Worm (Caenorhabditis elegans): ENCODE measurements around the gene Y42A5A.5.

Y42A5A.5 gene

DNA sequence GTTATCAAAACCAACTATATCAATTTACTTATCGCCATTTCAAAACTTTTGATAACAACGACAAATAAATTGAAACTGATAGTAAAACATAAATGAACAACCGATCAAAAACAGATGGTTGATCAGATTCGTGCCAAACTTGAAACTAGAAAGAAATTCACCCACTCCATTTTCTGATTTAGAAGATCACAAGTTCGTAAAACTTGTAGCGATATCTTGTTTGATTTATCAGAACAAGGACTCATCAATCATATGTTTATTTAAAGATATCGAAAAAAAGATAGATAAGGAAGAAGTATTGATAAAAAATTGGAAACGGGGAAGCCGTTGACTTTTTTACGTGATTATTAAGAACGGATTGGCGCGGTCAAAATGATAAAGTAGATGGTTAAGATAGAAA lies 22.4 kb downstream of the Y42A5A.5 start (continued):
- TF ChIP-seq spr-3 (GFP tag; optimal IDR thresholded peaks at IDR 0.05) (no peak), cey-2 (tag; optimal IDR thresholded peaks at IDR 0.05; ENCODE audit: borderline replicate concordance, insufficient read depth) (peak; percentile 73), T26A8.4 (GFP tag; IDR thresholded peaks at IDR 0.05) (no peak), hlh-30 (tag; optimal IDR thresholded peaks at IDR 0.05; ENCODE audit: insufficient read depth) (peak; percentile 4), attf-4 (tag; optimal IDR thresholded peaks at IDR 0.05) (no peak), unc-39 (tag; optimal IDR thresholded peaks at IDR 0.05) (no peak), aly-2 (tag; optimal IDR thresholded peaks at IDR 0.05) (no peak), pqm-1 (tag; optimal IDR thresholded peaks at IDR 0.05) (peak; percentile 54), lim-7 (GFP tag; IDR thresholded peaks at IDR 0.05) (no peak), lir-3 (tag; optimal IDR thresholded peaks at IDR 0.05) (no peak), D1046.2 (GFP tag; IDR thresholded peaks at IDR 0.05) (no peak), ztf-11 (tag; optimal IDR thresholded peaks at IDR 0.05) (no peak), ceh-20 (GFP tag; IDR thresholded peaks at IDR 0.05) (peak; percentile 64; the same call in 1 of the 2 replicates), ceh-28 (tag; optimal IDR thresholded peaks at IDR 0.05) (no peak), unc-130 (GFP tag; optimal IDR thresholded peaks at IDR 0.05) (no peak), F37D6.2 (tag; optimal IDR thresholded peaks at IDR 0.05) (no peak), ceh-82 (tag; optimal IDR thresholded peaks at IDR 0.05) (no peak), nhr-25 (tag; optimal IDR thresholded peaks at IDR 0.05; ENCODE audit: borderline replicate concordance, insufficient read depth) (no peak), snpc-4 (tag; optimal IDR thresholded peaks at IDR 0.05) (no peak), F10B5.3 (tag; optimal IDR thresholded peaks at IDR 0.05) (no peak), lin-15B (tag; optimal IDR thresholded peaks at IDR 0.05) (no peak), hlh-11 (tag; optimal IDR thresholded peaks at IDR 0.05) (peak; percentile 36), nhr-76 (tag; optimal IDR thresholded peaks at IDR 0.05) (no peak), ZK337.2 (GFP tag; IDR thresholded peaks at IDR 0.05) (no peak), unc-62 (GFP tag; optimal IDR thresholded peaks at IDR 0.05 in 1 of 2) (no peak), unc-62 (tag; optimal IDR thresholded peaks at IDR 0.05) (no peak), mdl-1 (tag; optimal IDR thresholded peaks at IDR 0.05) (peak in 1 of 2 experiments; percentile 15), mxl-2 (GFP tag; conservative IDR thresholded peaks at IDR 0.05) (no peak), daf-12 (tag; optimal IDR thresholded peaks at IDR 0.05) (no peak), nhr-48 (tag; optimal IDR thresholded peaks at IDR 0.05) (peak; percentile 0), lin-13 (GFP tag; optimal IDR thresholded peaks at IDR 0.05) (no peak), lsy-2 (tag; optimal IDR thresholded peaks at IDR 0.05) (no peak), rbr-2 (tag; optimal IDR thresholded peaks at IDR 0.05) (no peak), ama-1 (optimal IDR thresholded peaks at IDR 0.05) (no peak)

DNA sequence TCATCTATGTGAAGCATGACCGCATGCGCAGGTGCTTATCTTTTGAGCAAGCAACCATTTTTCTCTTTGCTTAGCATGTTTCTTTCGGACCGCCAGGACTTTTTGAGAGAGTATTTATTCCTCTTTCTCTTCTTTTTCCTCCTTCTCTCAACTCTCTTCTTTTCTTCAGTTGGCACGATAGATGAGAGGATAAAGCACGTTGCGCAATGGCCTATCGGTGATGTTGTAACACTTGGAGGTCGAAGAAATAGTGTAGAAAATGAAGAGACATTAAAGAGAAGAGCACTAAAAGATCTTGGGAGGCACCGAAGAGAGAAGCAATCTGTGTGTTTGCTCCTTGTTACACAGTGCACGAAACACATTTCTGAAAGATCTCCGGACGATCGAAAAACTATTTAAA lies 25.9 kb downstream of the Y42A5A.5 start:
- TF ChIP-seq dmd-6 (GFP tag; IDR thresholded peaks at IDR 0.05), result no peak
- TF ChIP-seq mes-2 (tag; optimal IDR thresholded peaks at IDR 0.05; ENCODE audit: poor library complexity, severe bottlenecking), result peak; percentile 24
- peak; percentile 55 for TF ChIP-seq aha-1 (tag)
- peak in 1 of 2 experiments; percentile 20 for TF ChIP-seq mdl-1 (tag; optimal IDR thresholded peaks at IDR 0.05)
- no peak for TF ChIP-seq sdz-12 (GFP tag; optimal IDR thresholded peaks at IDR 0.05)
- no peak for TF ChIP-seq tra-1 (GFP tag; IDR thresholded peaks at IDR 0.05)
- no peak for TF ChIP-seq jun-1 (tag; optimal IDR thresholded peaks at IDR 0.05)
- peak; percentile 43 for TF ChIP-seq hlh-11 (tag; optimal IDR thresholded peaks at IDR 0.05)
- TF ChIP-seq nhr-11 (tag; optimal IDR thresholded peaks at IDR 0.05), result peak; percentile 66
- TF ChIP-seq hlh-30 (tag; optimal IDR thresholded peaks at IDR 0.05; ENCODE audit: insufficient read depth), result peak; percentile 33
- TF ChIP-seq ztf-7 (tag; optimal IDR thresholded peaks at IDR 0.05), result no peak
- no peak for TF ChIP-seq Y105C5A.15 (GFP tag; IDR thresholded peaks at IDR 0.05)
- no peak for TF ChIP-seq daf-8 (GFP tag; IDR thresholded peaks at IDR 0.05)
- TF ChIP-seq F49E8.2 (tag; optimal IDR thresholded peaks at IDR 0.05; ENCODE audit: borderline replicate concordance), result no peak
- no peak for TF ChIP-seq nhr-111 (GFP tag; optimal IDR thresholded peaks at IDR 0.05)
- peak in 1 of 2 experiments; percentile 45 for TF ChIP-seq unc-62 (GFP tag; optimal IDR thresholded peaks at IDR 0.05 in 1 of 2)
- no peak for TF ChIP-seq unc-62 (tag; optimal IDR thresholded peaks at IDR 0.05)
- TF ChIP-seq mxl-3 (GFP tag; optimal IDR thresholded peaks at IDR 0.05), result peak; percentile 55
- TF ChIP-seq gei-8 (GFP tag; optimal IDR thresholded peaks at IDR 0.05), result no peak
